Fruit fly (Drosophila melanogaster) whole organism, embryonic: Measurements from ENCODE around the gene Sodh2.

Experiments used
- Atf-2 ChIP-seq: fragments of 200-800 bp; sonication (Bioruptor generic); optimal IDR thresholded peaks from 2 replicates; lab custom pipeline; 2016; ENCODE audit warnings: missing biosample characterization, missing genetic modification characterization
- Atf6 ChIP-seq: fragments of 200-800 bp; sonication (Bioruptor generic); IDR thresholded peaks from 2 replicates; pipeline ENCODE4 v1.3.6; 2022; ENCODE audit warnings: missing biosample characterization, missing genetic modification characterization
- BtbVII ChIP-seq: fragments of 200-800 bp; sonication (Bioruptor generic); optimal IDR thresholded peaks from 3 replicates; lab custom pipeline; 2017; ENCODE audit warnings: missing biosample characterization, mild to moderate bottlenecking, missing genetic modification characterization
- CG10431 ChIP-seq: fragments of 200-800 bp; sonication (Bioruptor generic); optimal IDR thresholded peaks from 3 replicates; lab custom pipeline; 2018; ENCODE audit warnings: missing biosample characterization, mild to moderate bottlenecking, missing genetic modification characterization
- CG10959 ChIP-seq: fragments of 200-800 bp; sonication (Bioruptor generic); IDR thresholded peaks from 2 replicates; pipeline ENCODE4 v1.3.6; 2022; ENCODE audit warnings: missing biosample characterization, missing genetic modification characterization
- CG11085 ChIP-seq: fragments of 200-800 bp; sonication (Bioruptor generic); IDR thresholded peaks from 2 replicates; pipeline ENCODE4 v1.3.6; 2022; ENCODE audit warnings: missing biosample characterization, missing genetic modification characterization
- CG11093 ChIP-seq: fragments of 200-800 bp; sonication (Bioruptor generic); IDR thresholded peaks from 3 replicates; pipeline ENCODE4 v1.3.6; 2022; ENCODE audit warnings: missing biosample characterization, missing genetic modification characterization
- CG11398 ChIP-seq: fragments of 200-800 bp; sonication (Bioruptor generic); optimal IDR thresholded peaks from 2 replicates; lab custom pipeline; 2016; ENCODE audit warnings: missing biosample characterization, missing genetic modification characterization
- CG12219 ChIP-seq: fragments of 200-800 bp; sonication (Bioruptor generic); optimal IDR thresholded peaks from 3 replicates; lab custom pipeline; 2018; ENCODE audit warnings: missing biosample characterization, mild to moderate bottlenecking, missing genetic modification characterization
- CG15479 ChIP-seq: fragments of 200-800 bp; sonication (Bioruptor generic); optimal IDR thresholded peaks from 3 replicates; lab custom pipeline; 2019; ENCODE audit warnings: missing biosample characterization, mild to moderate bottlenecking, missing genetic modification characterization, moderate library complexity
- CG1603 ChIP-seq: fragments of 200-800 bp; sonication (Bioruptor generic); optimal IDR thresholded peaks from 2 replicates; lab custom pipeline; 2019; ENCODE audit warnings: missing biosample characterization, mild to moderate bottlenecking, missing genetic modification characterization, moderate library complexity
- CG17829 ChIP-seq: fragments of 200-800 bp; optimal IDR thresholded peaks from 2 replicates; lab custom pipeline; 2019; ENCODE audit warnings: missing biosample characterization, mild to moderate bottlenecking, missing genetic modification characterization, moderate library complexity
- CG17912 ChIP-seq: fragments of 200-800 bp; sonication (Bioruptor generic); optimal IDR thresholded peaks from 2 replicates; lab custom pipeline; 2018; ENCODE audit warnings: missing biosample characterization, mild to moderate bottlenecking, missing genetic modification characterization
- CG18619 ChIP-seq: fragments of 200-800 bp; sonication (Bioruptor generic); optimal IDR thresholded peaks from 3 replicates; lab custom pipeline; 2017; ENCODE audit warnings: missing biosample characterization, mild to moderate bottlenecking, missing genetic modification characterization
- CG30020 ChIP-seq: fragments of 200-800 bp; optimal IDR thresholded peaks from 2 replicates; lab custom pipeline; 2019; ENCODE audit warnings: missing biosample characterization, mild to moderate bottlenecking, missing genetic modification characterization, moderate library complexity
- CG3065 ChIP-seq: fragments of 200-800 bp; sonication (Bioruptor generic); optimal IDR thresholded peaks from 2 replicates; lab custom pipeline; 2016; ENCODE audit warnings: missing biosample characterization, missing genetic modification characterization
- CG3407 ChIP-seq: fragments of 200-800 bp; sonication (Bioruptor generic); optimal IDR thresholded peaks from 2 replicates; lab custom pipeline; 2018; ENCODE audit warnings: missing biosample characterization, mild to moderate bottlenecking, missing genetic modification characterization
- CG4360 ChIP-seq: fragments of 200-800 bp; sonication (Bioruptor generic); IDR thresholded peaks from 2 replicates; pipeline ENCODE4 v1.3.6; 2022; ENCODE audit warnings: missing biosample characterization, missing genetic modification characterization
- CG4707 ChIP-seq: fragments of 200-800 bp; sonication (Bioruptor generic); optimal IDR thresholded peaks from 2 replicates; lab custom pipeline; 2018; ENCODE audit warnings: missing biosample characterization, mild to moderate bottlenecking, missing genetic modification characterization, moderate library complexity
- CG5953 ChIP-seq: fragments of 200-800 bp; sonication (Bioruptor generic); IDR thresholded peaks from 2 replicates; pipeline ENCODE4 v1.3.6; 2022; ENCODE audit warnings: missing biosample characterization, missing genetic modification characterization
- CG6175 ChIP-seq: fragments of 200-800 bp; sonication (Bioruptor generic); IDR thresholded peaks from 3 replicates; pipeline ENCODE4 v1.3.6; 2022; ENCODE audit warnings: missing biosample characterization, missing genetic modification characterization
- CG6272 ChIP-seq: fragments of 200-800 bp; sonication (Bioruptor generic); IDR thresholded peaks from 2 replicates; pipeline ENCODE4 v1.3.6; 2022; ENCODE audit warnings: missing biosample characterization, missing genetic modification characterization
- CG6683 ChIP-seq: fragments of 200-800 bp; sonication (Bioruptor generic); optimal IDR thresholded peaks from 2 replicates; lab custom pipeline; 2017; ENCODE audit warnings: missing biosample characterization, mild to moderate bottlenecking, missing genetic modification characterization, missing genetic modification reagents
- CG7556 ChIP-seq: fragments of 200-800 bp; sonication (Bioruptor generic); optimal IDR thresholded peaks from 2 replicates; lab custom pipeline; 2017; ENCODE audit warnings: missing biosample characterization, mild to moderate bottlenecking, missing genetic modification characterization
- CG8089 ChIP-seq: fragments of 200-800 bp; sonication (Bioruptor generic); optimal IDR thresholded peaks from 3 replicates; lab custom pipeline; 2016; ENCODE audit warnings: missing biosample characterization, missing genetic modification characterization
- Fer3 ChIP-seq: fragments of 200-800 bp; sonication (Bioruptor generic); optimal IDR thresholded peaks from 2 replicates; lab custom pipeline; 2018; ENCODE audit warnings: missing biosample characterization, mild to moderate bottlenecking, missing genetic modification characterization, moderate library complexity
- HLH3B ChIP-seq: fragments of 200-800 bp; sonication (Bioruptor generic); IDR thresholded peaks from 2 replicates; pipeline ENCODE4 v1.3.6; 2022; ENCODE audit warnings: missing biosample characterization, missing genetic modification characterization
- HLH4C ChIP-seq: fragments of 200-800 bp; sonication (Bioruptor generic); IDR thresholded peaks from 3 replicates; pipeline ENCODE4 v1.3.6; 2022; ENCODE audit warnings: missing biosample characterization, missing genetic modification characterization; ENCODE audit not compliant: partially characterized antibody
- HLHmδ ChIP-seq: fragments of 200-800 bp; sonication (Bioruptor generic); optimal IDR thresholded peaks from 2 replicates; lab custom pipeline; 2018; ENCODE audit warnings: missing biosample characterization, mild to moderate bottlenecking, missing genetic modification characterization, moderate library complexity
- Hey ChIP-seq: fragments of 200-800 bp; sonication (Bioruptor generic); optimal IDR thresholded peaks from 3 replicates; lab custom pipeline; 2018; ENCODE audit warnings: missing biosample characterization, mild to moderate bottlenecking, missing genetic modification characterization
- HmgZ ChIP-seq: fragments of 200-800 bp; sonication (Bioruptor generic); optimal IDR thresholded peaks from 2 replicates; lab custom pipeline; 2018; ENCODE audit warnings: missing biosample characterization, mild to moderate bottlenecking, missing genetic modification characterization
- Hr3 ChIP-seq: fragments of 200-800 bp; sonication (Bioruptor generic); optimal IDR thresholded peaks from 3 replicates; lab custom pipeline; 2016; ENCODE audit warnings: missing biosample characterization, missing genetic modification characterization
- Hsf ChIP-seq: fragments of 200-800 bp; sonication (Bioruptor generic); optimal IDR thresholded peaks from 3 replicates; lab custom pipeline; 2016; ENCODE audit warnings: missing biosample characterization, missing genetic modification characterization
- Meics ChIP-seq: fragments of 200-800 bp; sonication (Bioruptor generic); optimal IDR thresholded peaks from 2 replicates; lab custom pipeline; 2017; ENCODE audit warnings: missing biosample characterization, mild to moderate bottlenecking, missing genetic modification characterization
- NC2β ChIP-seq: fragments of 200-800 bp; sonication (Bioruptor generic); optimal IDR thresholded peaks from 2 replicates; lab custom pipeline; 2016; ENCODE audit warnings: missing biosample characterization, missing genetic modification characterization
- Nf-YC ChIP-seq: fragments of 200-800 bp; optimal IDR thresholded peaks from 3 replicates; lab custom pipeline; 2019; ENCODE audit warnings: missing biosample characterization, mild to moderate bottlenecking, missing genetic modification characterization, moderate library complexity
- Spps ChIP-seq: fragments of 200-800 bp; sonication (Bioruptor generic); optimal IDR thresholded peaks from 2 replicates; lab custom pipeline; 2018; ENCODE audit warnings: missing biosample characterization, mild to moderate bottlenecking, missing genetic modification characterization
- Tbp ChIP-seq: fragments of >200 bp; optimal IDR thresholded peaks from 2 replicates; lab custom pipeline; 2018; ENCODE audit warnings: missing biosample characterization, missing genetic modification characterization
- ab ChIP-seq: fragments of 200-800 bp; sonication (Bioruptor generic); optimal IDR thresholded peaks from 2 replicates; lab custom pipeline; 2016; ENCODE audit warnings: missing biosample characterization, missing genetic modification characterization
- abd-A ChIP-seq: fragments of 200-800 bp; sonication (Bioruptor generic); optimal IDR thresholded peaks from 3 replicates; lab custom pipeline; 2019; ENCODE audit warnings: missing biosample characterization, mild to moderate bottlenecking, missing genetic modification characterization, moderate library complexity
- cato ChIP-seq: fragments of 200-800 bp; sonication (Bioruptor generic); optimal IDR thresholded peaks from 2 replicates; lab custom pipeline; 2016; ENCODE audit warnings: missing biosample characterization, missing genetic modification characterization, borderline replicate concordance
- cg ChIP-seq: fragments of 200-800 bp; sonication (Bioruptor generic); optimal IDR thresholded peaks from 3 replicates; lab custom pipeline; 2019; ENCODE audit warnings: missing biosample characterization, mild to moderate bottlenecking, missing genetic modification characterization, moderate library complexity
- danr ChIP-seq: fragments of 200-800 bp; sonication (Bioruptor generic); IDR thresholded peaks from 2 replicates; pipeline ENCODE4 v1.3.6; 2022; ENCODE audit warnings: missing biosample characterization, missing genetic modification characterization
- esg ChIP-seq: fragments of 200-800 bp; sonication (Bioruptor generic); conservative IDR thresholded peaks from 2 replicates; pipeline ENCODE4 v1.3.6; 2022; ENCODE audit warnings: missing biosample characterization, missing genetic modification characterization
- her ChIP-seq: fragments of 200-800 bp; sonication (Bioruptor generic); optimal IDR thresholded peaks from 2 replicates; lab custom pipeline; 2016; ENCODE audit warnings: missing biosample characterization, missing genetic modification characterization
- hth ChIP-seq: fragments of >200 bp; optimal IDR thresholded peaks from 2 replicates; lab custom pipeline; 2017; ENCODE audit warnings: inconsistent platforms
- sens ChIP-seq: fragments of 200-800 bp; sonication (Bioruptor generic); peaks from one replicate; lab custom pipeline; 2016; ENCODE audit warnings: missing biosample characterization, missing genetic modification characterization
- tgo ChIP-seq: fragments of 200-800 bp; sonication (Bioruptor generic); IDR thresholded peaks from 3 replicates; pipeline ENCODE4 v1.3.6; 2022; ENCODE audit warnings: missing biosample characterization, missing genetic modification characterization
- tna ChIP-seq: fragments of 200-800 bp; sonication (Bioruptor generic); IDR thresholded peaks from 2 replicates; pipeline ENCODE4 v1.3.6; 2022; ENCODE audit warnings: missing biosample characterization, missing genetic modification characterization; ENCODE audit not compliant: partially characterized antibody
- trh ChIP-seq: fragments of 200-800 bp; sonication (Bioruptor generic); optimal IDR thresholded peaks from 2 replicates; lab custom pipeline; 2016; ENCODE audit warnings: missing biosample characterization, missing genetic modification characterization
- vnd ChIP-seq: fragments of 200-800 bp; sonication (Bioruptor generic); IDR thresholded peaks from 3 replicates; pipeline ENCODE4 v1.3.6; 2022; ENCODE audit warnings: missing biosample characterization, missing genetic modification characterization; ENCODE audit not compliant: partially characterized antibody

The Sodh2 gene

dm6 chr3R:10872148-10872783, 3.9 kb upstream of the Sodh2 start, which contains the start of gene Fdh (continued):
- TF ChIP-seq hth (lab: Kevin White, UChicago) (no peak), CG6272 (no peak), CG6175 (GFP tag; lab: Robert Waterston, UW) (no peak), CG12219 (GFP tag; lab: Kevin White, UChicago) (peak; percentile 45), Tbp (GFP tag; lab: Kevin White, UChicago) (no peak), HmgZ (tag; lab: Kevin White, UChicago) (peak; percentile 1), tgo (peak; percentile 41; the same call in 2 of the 3 replicates), Hey (tag; lab: Kevin White, UChicago) (no peak), CG3065 (GFP tag; lab: Kevin White, UChicago) (peak; percentile 29), Hsf (peak; percentile 38), sens (GFP tag; lab: Kevin White, UChicago) (peak; percentile 80), HLH3B (GFP tag; lab: Robert Waterston, UW) (peak; percentile 37; the same call in 1 of the 2 replicates), tna (no peak), HLH4C (no peak), NC2β (GFP tag; lab: Kevin White, UChicago) (peak; percentile 7), HLHmδ (peak; percentile 61), CG1603 (tag; lab: Kevin White, UChicago) (peak; percentile 42), CG17912 (no peak), trh (GFP tag; lab: Kevin White, UChicago) (no peak), CG11085 (GFP tag; lab: Robert Waterston, UW) (no peak), CG15479 (GFP tag; lab: Kevin White, UChicago) (no peak), danr (GFP tag; lab: Robert Waterston, UW) (no peak), ab (GFP tag; lab: Kevin White, UChicago) (no peak), CG6683 (GFP tag; lab: Kevin White, UChicago) (peak; percentile 30), CG11398 (GFP tag; lab: Kevin White, UChicago) (no peak), CG11093 (GFP tag; lab: Robert Waterston, UW) (no peak), Meics (GFP tag; lab: Kevin White, UChicago) (peak; percentile 62), abd-A (tag; lab: Kevin White, UChicago) (no peak), CG18619 (GFP tag; lab: Kevin White, UChicago) (peak; percentile 60), CG17829 (peak; percentile 75), CG4707 (GFP tag; lab: Kevin White, UChicago) (no peak), her (GFP tag; lab: Kevin White, UChicago) (no peak), cg (GFP tag; lab: Kevin White, UChicago) (no peak), esg (GFP tag; lab: Robert Waterston, UW) (no peak), CG3407 (GFP tag; lab: Kevin White, UChicago) (peak; percentile 52), CG7556 (peak; percentile 56), Spps (tag; lab: Kevin White, UChicago) (peak; percentile 69), CG5953 (GFP tag; lab: Robert Waterston, UW) (no peak), CG8089 (GFP tag; lab: Kevin White, UChicago) (no peak), CG30020 (tag; lab: Kevin White, UChicago) (peak; percentile 39), CG4360 (GFP tag; lab: Robert Waterston, UW) (no peak), CG10431 (peak; percentile 45), Atf6 (peak; percentile 45; the same call in 1 of the 2 replicates), Nf-YC (tag; lab: Kevin White, UChicago) (peak; percentile 70), cato (GFP tag; lab: Kevin White, UChicago) (peak; percentile 35), CG10959 (GFP tag; lab: Robert Waterston, UW) (no peak), Atf-2 (GFP tag; lab: Kevin White, UChicago) (no peak), BtbVII (peak; percentile 29), Fer3 (peak; percentile 69), Hr3 (GFP tag; lab: Kevin White, UChicago) (peak; percentile 11), vnd (GFP tag; lab: Robert Waterston, UW) (no peak)
